Worm (Caenorhabditis elegans): Measurements from ENCODE around the gene C14A4.13.

C14A4.13 gene

DNA sequence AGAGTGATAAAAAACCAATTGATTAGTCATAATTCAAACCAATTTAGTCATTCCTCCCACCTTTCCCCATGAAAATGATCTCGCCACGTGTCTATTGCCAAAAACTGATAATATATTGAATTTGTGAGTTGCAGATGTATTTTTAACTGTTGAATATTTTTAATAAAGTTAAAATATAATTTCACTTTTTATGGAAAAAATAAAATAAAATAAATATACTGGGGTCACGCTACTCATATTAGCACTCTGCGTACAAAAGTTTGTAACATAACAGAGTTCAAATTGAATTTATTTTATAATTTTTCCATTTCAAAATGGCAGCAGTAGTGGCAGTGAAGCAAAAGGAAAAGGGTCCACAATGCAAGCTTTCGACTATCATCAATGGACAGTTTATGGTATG, at the start of gene C14A4.13:
Gene C14A4.13, plus strand, starts transcription at position 301 of the 400 bp plus-strand sequence.
- TF ChIP-seq mab-5 (tag; optimal IDR thresholded peaks at IDR 0.05) (no peak), nhr-237 (tag; optimal IDR thresholded peaks at IDR 0.05) (no peak), ztf-11 (tag; optimal IDR thresholded peaks at IDR 0.05) (no peak), pha-4 (tag; optimal IDR thresholded peaks at IDR 0.05) (no peak), lsy-2 (tag; optimal IDR thresholded peaks at IDR 0.05) (no peak), nhr-12 (tag; optimal IDR thresholded peaks at IDR 0.05) (no peak), unc-39 (tag; optimal IDR thresholded peaks at IDR 0.05) (no peak), sptf-1 (tag; optimal IDR thresholded peaks at IDR 0.05) (no peak)

DNA sequence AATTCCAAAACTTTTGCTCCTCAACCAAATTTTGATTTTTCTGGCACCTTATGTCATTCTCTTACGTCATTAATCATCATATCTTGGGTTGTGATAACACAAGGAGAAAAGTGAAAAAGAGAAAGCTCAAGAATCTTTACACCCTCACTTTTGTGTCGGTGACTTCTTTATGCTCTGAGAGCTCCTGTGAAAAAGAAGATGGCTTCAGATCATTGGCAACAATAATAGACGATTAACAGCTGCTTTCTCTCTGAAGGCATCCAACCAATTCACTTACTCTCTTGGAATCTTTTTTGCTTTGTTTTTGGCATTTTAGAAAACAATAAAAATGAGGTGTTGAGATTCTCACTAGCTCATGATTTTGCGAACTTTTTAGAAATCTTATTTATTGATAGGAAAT, 48.8 kb upstream of the C14A4.13 start:
- TF ChIP-seq hlh-1 (tag; optimal IDR thresholded peaks at IDR 0.05) = peak; percentile 76
- no peak for TF ChIP-seq lsy-2 (tag; optimal IDR thresholded peaks at IDR 0.05)
- TF ChIP-seq unc-120 (tag; optimal IDR thresholded peaks at IDR 0.05; ENCODE audit: poor library complexity, severe bottlenecking) = no peak
- no peak for TF ChIP-seq bed-3 (GFP tag; optimal IDR thresholded peaks at IDR 0.05)

DNA sequence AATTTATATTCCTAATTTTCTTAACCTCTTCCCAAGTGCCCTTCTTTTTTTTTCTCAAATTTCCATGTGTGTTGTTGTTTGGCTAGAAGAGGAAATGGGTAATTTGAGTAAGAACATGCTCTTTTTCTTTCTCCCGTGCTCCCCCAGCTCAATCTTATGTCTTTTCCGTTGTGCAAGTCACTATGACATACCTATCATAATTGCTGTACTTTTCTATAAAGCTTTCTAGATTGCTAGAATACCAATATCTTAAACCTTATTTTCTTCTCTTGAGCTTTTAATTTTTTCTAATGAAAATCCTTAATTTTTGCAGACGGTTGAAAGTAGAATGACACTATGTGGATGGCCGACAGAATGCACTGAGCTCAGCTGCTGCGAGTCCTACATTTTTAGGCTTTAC, 48.0 kb upstream of the C14A4.13 start, which contains the start of gene txt-13:
Gene txt-13, plus strand, starts transcription at position 301 of the 400 bp plus-strand sequence.
- TF ChIP-seq tbx-8 (GFP tag; optimal IDR thresholded peaks at IDR 0.05) (no peak), pha-4 (tag; optimal IDR thresholded peaks at IDR 0.05) (no peak), ces-1 (GFP tag; optimal IDR thresholded peaks at IDR 0.05) (no peak), unc-39 (tag; optimal IDR thresholded peaks at IDR 0.05) (no peak), lin-13 (tag; optimal IDR thresholded peaks at IDR 0.05) (no peak), mab-5 (tag; optimal IDR thresholded peaks at IDR 0.05) (no peak), cnd-1 (tag; optimal IDR thresholded peaks at IDR 0.05) (no peak), elt-3 (tag; optimal IDR thresholded peaks at IDR 0.05) (no peak), sem-2 (GFP tag; optimal IDR thresholded peaks at IDR 0.05) (no peak), mls-2 (tag; optimal IDR thresholded peaks at IDR 0.05) (no peak), ceh-43 (GFP tag; optimal IDR thresholded peaks at IDR 0.05) (no peak), blmp-1 (tag; optimal IDR thresholded peaks at IDR 0.05) (no peak), unc-120 (tag; optimal IDR thresholded peaks at IDR 0.05; ENCODE audit: poor library complexity, severe bottlenecking) (no peak), ceh-39 (tag; optimal IDR thresholded peaks at IDR 0.05) (no peak), ceh-83 (GFP tag; optimal IDR thresholded peaks at IDR 0.05) (no peak), lin-32 (GFP tag; optimal IDR thresholded peaks at IDR 0.05) (no peak), nhr-12 (tag; optimal IDR thresholded peaks at IDR 0.05) (no peak), nhr-76 (tag; optimal IDR thresholded peaks at IDR 0.05) (no peak), snpc-4 (tag; optimal IDR thresholded peaks at IDR 0.05) (no peak)

DNA sequence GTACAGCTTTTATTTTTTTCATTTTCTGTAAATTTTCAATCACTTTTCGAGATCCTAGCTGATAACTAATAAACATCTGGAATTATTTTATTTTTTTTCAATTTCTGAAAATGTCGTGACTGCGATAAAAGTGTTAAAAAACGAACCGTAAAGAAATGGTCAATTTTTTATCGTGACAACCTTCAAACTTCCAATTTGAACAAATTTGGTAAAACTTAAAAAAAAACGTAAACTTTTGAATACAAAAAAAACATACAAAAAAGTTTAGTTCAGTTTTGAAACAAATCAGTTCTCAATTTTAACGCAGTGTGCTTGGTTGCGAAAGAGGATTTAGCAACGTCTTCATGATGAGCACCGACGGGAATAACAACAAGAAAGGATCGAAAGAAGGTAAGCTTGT, 46.3 kb upstream of the C14A4.13 start, which contains the start of gene C06A1.3:
Gene C06A1.3, plus strand, starts transcription at position 301 of the 400 bp plus-strand sequence.
- TF ChIP-seq nhr-2 (tag; optimal IDR thresholded peaks at IDR 0.05) = no peak
- TF ChIP-seq nhr-237 (tag; optimal IDR thresholded peaks at IDR 0.05) = no peak
- no peak for TF ChIP-seq drap-1 (GFP tag; optimal IDR thresholded peaks at IDR 0.05)
- TF ChIP-seq blmp-1 (tag; optimal IDR thresholded peaks at IDR 0.05) = no peak
- no peak for TF ChIP-seq sptf-1 (tag; optimal IDR thresholded peaks at IDR 0.05)
- no peak for TF ChIP-seq M03D4.4 (tag; optimal IDR thresholded peaks at IDR 0.05)
- TF ChIP-seq nhr-76 (tag; optimal IDR thresholded peaks at IDR 0.05) = no peak
- TF ChIP-seq pha-4 (tag; optimal IDR thresholded peaks at IDR 0.05) = no peak
- TF ChIP-seq elt-3 (tag; optimal IDR thresholded peaks at IDR 0.05) = no peak
- no peak for TF ChIP-seq lin-13 (tag; optimal IDR thresholded peaks at IDR 0.05)
- TF ChIP-seq ceh-39 (tag; optimal IDR thresholded peaks at IDR 0.05) = no peak
- TF ChIP-seq lin-32 (GFP tag; optimal IDR thresholded peaks at IDR 0.05) = no peak
- no peak for TF ChIP-seq bed-3 (GFP tag; optimal IDR thresholded peaks at IDR 0.05)
- TF ChIP-seq ceh-43 (GFP tag; optimal IDR thresholded peaks at IDR 0.05) = no peak

DNA sequence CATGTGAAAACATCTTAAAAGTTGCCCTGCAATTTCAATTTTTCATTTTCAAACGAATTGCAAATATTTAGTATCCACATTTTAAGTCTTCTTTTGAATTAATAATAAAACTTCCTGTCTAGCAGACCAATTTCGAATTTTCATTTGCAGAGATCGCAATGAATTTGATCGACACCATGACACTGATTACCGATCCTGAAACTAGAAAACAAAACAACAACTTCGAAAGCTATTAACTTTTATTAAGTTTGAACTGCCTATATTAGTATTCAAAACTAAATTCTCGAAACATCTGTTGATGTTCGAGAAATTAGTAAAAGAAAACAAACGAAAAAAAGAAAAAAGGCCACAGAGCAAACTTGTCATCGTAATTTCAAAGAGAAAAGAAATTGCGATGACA, 44.1 kb upstream of the C14A4.13 start:
- TF ChIP-seq ceh-39 (tag; optimal IDR thresholded peaks at IDR 0.05) = no peak
- no peak for TF ChIP-seq unc-62 (GFP tag; optimal IDR thresholded peaks at IDR 0.05)
- no peak for TF ChIP-seq nhr-237 (tag; optimal IDR thresholded peaks at IDR 0.05)
- TF ChIP-seq mls-2 (tag; optimal IDR thresholded peaks at IDR 0.05) = no peak
- no peak for TF ChIP-seq mep-1 (tag; optimal IDR thresholded peaks at IDR 0.05)
- TF ChIP-seq elt-1 (tag; optimal IDR thresholded peaks at IDR 0.05; ENCODE audit: borderline replicate concordance, insufficient read depth) = no peak
- no peak for TF ChIP-seq snpc-4 (tag; optimal IDR thresholded peaks at IDR 0.05)
- TF ChIP-seq nhr-76 (tag; optimal IDR thresholded peaks at IDR 0.05) = no peak
- no peak for TF ChIP-seq lin-32 (GFP tag; optimal IDR thresholded peaks at IDR 0.05)

Measured in whole organism, mixed stage, embryonic.